Worm (Caenorhabditis elegans) whole organism, L4/young adult: ENCODE results near the gene F22F7.3.

ENCODE experiments used
- W03F9.2 ChIP-seq: fragments of 150-350 bp; optimal IDR thresholded peaks from 2 replicates; lab custom pipeline; 2014; ENCODE audit warnings: missing biosample characterization, missing genetic modification characterization
- dao-5 ChIP-seq: sonication (generic microtip); optimal IDR thresholded peaks from 2 replicates; lab custom pipeline; 2016; ENCODE audit warnings: missing genotype, missing genetic modification characterization, moderate library complexity, missing compliant biosample characterization
- him-1 ChIP-seq: sonication (generic microtip); optimal IDR thresholded peaks from 2 replicates; lab custom pipeline; 2016; ENCODE audit warnings: missing genotype, missing genetic modification reagents, missing genetic modification characterization, missing compliant biosample characterization

- no peak for TF ChIP-seq him-1 (tag; lab: Kevin White, UChicago)
- no peak for TF ChIP-seq dao-5 (tag; lab: Kevin White, UChicago)
- no peak for TF ChIP-seq W03F9.2 (tag; lab: Kevin White, UChicago)
Observed at ce11 chrV:2076043-2076442, 34.4 kb upstream of the F22F7.3 start.
